Worm (Caenorhabditis elegans) whole organism, young adult: ENCODE results near the gene K10G9.2.

Source experiments
- B0336.3 ChIP-seq: fragments of 200-800 bp; sonication (Bioruptor generic); IDR thresholded peaks from 2 replicates; pipeline ENCODE4 v1.3.6; 2022; ENCODE audit warnings: missing genetic modification characterization, missing compliant biosample characterization
- F39B2.1 ChIP-seq: fragments of 200-800 bp; sonication (Bioruptor generic); IDR thresholded peaks from 2 replicates; pipeline ENCODE4 v1.3.6; 2022; ENCODE audit warnings: missing genetic modification reagents, missing genetic modification characterization, missing compliant biosample characterization
- Y53G8AR.9 ChIP-seq: fragments of 200-800 bp; sonication (Bioruptor generic); conservative IDR thresholded peaks from 2 replicates; pipeline ENCODE4 v1.3.6; 2022; ENCODE audit warnings: missing genetic modification reagents, missing genetic modification characterization, missing compliant biosample characterization
- ets-4 ChIP-seq: fragments of 200-800 bp; sonication (Bioruptor generic); optimal IDR thresholded peaks from 2 replicates; lab custom pipeline; 2018; ENCODE audit warnings: mild to moderate bottlenecking, missing genetic modification characterization, missing compliant biosample characterization
- hlh-12 ChIP-seq: sonication (generic microtip); optimal IDR thresholded peaks from 2 replicates; lab custom pipeline; 2016; ENCODE audit warnings: missing genetic modification characterization, missing compliant biosample characterization
- hlh-26 ChIP-seq: fragments of 200-800 bp; sonication (Bioruptor generic); conservative IDR thresholded peaks from 2 replicates; pipeline ENCODE4 v1.3.6; 2022; ENCODE audit warnings: missing genetic modification reagents, missing genetic modification characterization, missing compliant biosample characterization
- nhr-179 ChIP-seq: sonication (generic microtip); optimal IDR thresholded peaks from 2 replicates; lab custom pipeline; 2016; ENCODE audit warnings: mild to moderate bottlenecking, missing genetic modification characterization, missing compliant biosample characterization
- pha-4 ChIP-seq: fragments of 150-350 bp; sonication (generic microtip); optimal IDR thresholded peaks from 2 replicates; lab custom pipeline; 2014; ENCODE audit warnings: missing biosample characterization, missing genetic modification reagents, missing genetic modification characterization
- snpc-4 ChIP-seq, 5 experiments: fragments of 150-350 bp in 1 of 5; sonication (generic microtip) in 4 of 5; optimal IDR thresholded peaks; 2 replicates each; lab custom pipeline; 2014 to 2018; ENCODE audit warnings: missing genetic modification characterization in 5 of 5, missing biosample characterization in 3 of 5, antibody characterized with exemption in 2 of 5, mild to moderate bottlenecking in 2 of 5, missing compliant biosample characterization in 2 of 5, missing genotype in 2 of 5, moderate library complexity in 2 of 5, missing genetic modification reagents in 1 of 5
- unc-62 ChIP-seq: fragments of 150-350 bp; optimal IDR thresholded peaks from 2 replicates; lab custom pipeline; 2014; ENCODE audit warnings: missing biosample characterization, missing genetic modification reagents, missing genetic modification characterization

DNA sequence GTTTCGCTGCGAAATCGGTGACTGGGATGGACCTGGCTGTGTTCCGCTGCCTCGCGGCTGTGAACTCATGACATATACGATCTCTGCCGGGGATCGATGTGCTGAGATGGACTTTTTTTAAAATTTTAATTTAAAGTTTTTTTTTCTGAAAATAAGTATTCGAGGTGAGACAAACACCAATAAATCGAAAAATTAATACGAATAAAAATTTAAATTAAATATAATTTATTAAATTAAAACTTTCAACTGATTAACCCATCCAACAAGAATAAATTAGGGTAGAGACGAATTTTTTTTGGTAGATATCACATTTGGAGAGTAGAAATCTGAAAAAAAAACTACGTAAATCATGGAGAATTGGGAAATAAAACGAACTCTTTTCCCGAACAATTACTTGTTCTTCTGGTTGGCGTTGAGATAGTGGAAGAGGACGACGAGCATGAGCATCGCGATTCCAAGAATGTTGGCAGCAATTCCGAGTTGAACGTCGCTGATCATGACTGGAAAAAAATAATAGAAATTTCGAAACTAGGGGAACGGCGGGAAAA, 32.4 kb downstream of the K10G9.2 start, which contains the start of the genes unc-50 and ostf-4:
- no peak for TF ChIP-seq snpc-4 (GFP tag; optimal IDR thresholded peaks at IDR 0.05; lab: Kevin White, UChicago)
- TF ChIP-seq snpc-4 (tag; optimal IDR thresholded peaks at IDR 0.05; lab: Kevin White, UChicago): no peak
- TF ChIP-seq pha-4 (tag; lab: Kevin White, UChicago): no peak
- no peak for TF ChIP-seq Y53G8AR.9 (GFP tag; lab: Robert Waterston, UW)
- TF ChIP-seq unc-62 (GFP tag; lab: Kevin White, UChicago): no peak
- TF ChIP-seq ets-4 (GFP tag; lab: Kevin White, UChicago): no peak
- no peak for TF ChIP-seq nhr-179 (tag; lab: Kevin White, UChicago)
- TF ChIP-seq B0336.3 (GFP tag; lab: Robert Waterston, UW): no peak
- no peak for TF ChIP-seq hlh-26 (GFP tag; lab: Robert Waterston, UW)
- TF ChIP-seq hlh-12 (tag; lab: Kevin White, UChicago): no peak
- TF ChIP-seq F39B2.1 (GFP tag; lab: Robert Waterston, UW): no peak
